Fruit fly (Drosophila melanogaster) whole organism, embryonic: ENCODE results near the gene Alg12.

ENCODE experiments used
- Adf1 ChIP-seq: fragments of 200-800 bp; sonication (Bioruptor generic); IDR thresholded peaks from 2 replicates; pipeline ENCODE4 v1.3.6; 2022; ENCODE audit warnings: missing biosample characterization, missing genetic modification characterization
- CG10274 ChIP-seq: fragments of 200-800 bp; sonication (Bioruptor generic); optimal IDR thresholded peaks from 3 replicates; lab custom pipeline; 2017; ENCODE audit warnings: missing biosample characterization, mild to moderate bottlenecking, missing genetic modification characterization
- CG1792 ChIP-seq: fragments of 200-800 bp; sonication (Bioruptor generic); optimal IDR thresholded peaks from 2 replicates; lab custom pipeline; 2016; ENCODE audit warnings: missing biosample characterization, missing genetic modification characterization
- CG34376 ChIP-seq: fragments of 200-800 bp; sonication (Bioruptor generic); optimal IDR thresholded peaks from 2 replicates; lab custom pipeline; 2018; ENCODE audit warnings: missing biosample characterization, mild to moderate bottlenecking, missing genetic modification characterization
- CHES-1-like ChIP-seq: fragments of 200-800 bp; sonication (Bioruptor generic); optimal IDR thresholded peaks from 2 replicates; lab custom pipeline; 2016; ENCODE audit warnings: missing biosample characterization, missing genetic modification characterization
- Hmx ChIP-seq: fragments of 200-800 bp; sonication (Bioruptor generic); optimal IDR thresholded peaks from 2 replicates; lab custom pipeline; 2016; ENCODE audit warnings: missing biosample characterization, missing genetic modification characterization
- mirr ChIP-seq: fragments of 200-800 bp; sonication (Bioruptor generic); optimal IDR thresholded peaks from 3 replicates; lab custom pipeline; 2018; ENCODE audit warnings: missing biosample characterization, mild to moderate bottlenecking, missing genetic modification characterization
- mld ChIP-seq: fragments of 200-800 bp; sonication (Bioruptor generic); IDR thresholded peaks from 3 replicates; pipeline ENCODE4 v1.3.6; 2022; ENCODE audit warnings: missing biosample characterization, missing genetic modification characterization; ENCODE audit not compliant: partially characterized antibody
- prd ChIP-seq, 3 experiments: fragments of >200 bp in 2 of 3; fragments of 200-800 bp in 1 of 3; sonication (Bioruptor generic) in 1 of 3; optimal IDR thresholded peaks in 2 of 3; IDR thresholded peaks in 1 of 3; 2 replicates in 2 of 3; 3 replicates in 1 of 3; pipeline versions ENCODE4 v1.3.6 to Lab custom; 2017 to 2022; ENCODE audit warnings: missing biosample characterization in 1 of 3, missing genetic modification characterization in 1 of 3
- psq ChIP-seq: fragments of 200-800 bp; sonication (Bioruptor generic); optimal IDR thresholded peaks from 2 replicates; lab custom pipeline; 2017; ENCODE audit warnings: missing biosample characterization, missing genetic modification characterization

DNA sequence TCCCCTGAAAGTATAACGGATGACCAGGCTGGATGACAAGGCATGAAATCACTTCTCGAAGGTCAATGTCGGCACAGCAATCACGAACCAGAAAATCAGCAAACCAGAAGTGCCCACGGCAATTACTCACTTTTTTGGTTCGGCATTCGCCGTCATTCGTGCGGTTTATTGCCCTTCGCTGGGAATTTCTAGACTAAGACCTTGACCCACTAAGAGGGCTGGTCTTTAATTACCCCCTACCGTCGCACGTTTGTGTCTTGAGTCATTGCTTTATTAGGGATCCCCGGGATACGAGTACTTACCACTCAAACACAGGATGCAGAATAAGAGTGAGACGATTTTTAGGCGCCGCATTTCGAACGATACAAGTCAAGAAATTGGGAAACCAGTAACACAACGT, 10.8 kb upstream of the Alg12 start:
- TF ChIP-seq prd (optimal IDR thresholded peaks at IDR 0.05; lab: Kevin White, UChicago) = no peak
- no peak for TF ChIP-seq prd (GFP tag; IDR thresholded peaks at IDR 0.05; lab: Robert Waterston, UW)
- TF ChIP-seq Hmx (GFP tag; lab: Kevin White, UChicago) = no peak
- TF ChIP-seq psq (GFP tag; lab: Kevin White, UChicago) = no peak
- no peak for TF ChIP-seq mirr (GFP tag; lab: Kevin White, UChicago)
- TF ChIP-seq Adf1 = no peak
- no peak for TF ChIP-seq CG34376 (GFP tag; lab: Kevin White, UChicago)
- no peak for TF ChIP-seq mld (GFP tag; lab: Robert Waterston, UW)
- TF ChIP-seq CG10274 (GFP tag; lab: Kevin White, UChicago) = no peak
- TF ChIP-seq CHES-1-like (GFP tag; lab: Kevin White, UChicago) = no peak
- TF ChIP-seq CG1792 = no peak
